Fruit fly (Drosophila melanogaster) whole organism, embryonic: ENCODE data around the gene TTLL5.
A peak's percentile ranks its signal among the peaks of the same experiment; 100 is the strongest.

Source experiments
- CG11247 ChIP-seq: fragments of 200-800 bp; sonication (Bioruptor generic); IDR thresholded peaks from 2 replicates; pipeline ENCODE4 v1.3.6; 2022; ENCODE audit warnings: missing biosample characterization, missing genetic modification characterization
- CG12071 ChIP-seq: fragments of 200-800 bp; sonication (Bioruptor generic); optimal IDR thresholded peaks from 3 replicates; lab custom pipeline; 2018; ENCODE audit warnings: missing biosample characterization, mild to moderate bottlenecking, missing genetic modification characterization
- CG12659 ChIP-seq: fragments of 200-800 bp; sonication (Bioruptor generic); optimal IDR thresholded peaks from 3 replicates; lab custom pipeline; 2017; ENCODE audit warnings: mild to moderate bottlenecking, missing biosample characterization, missing genetic modification reagents, missing genetic modification characterization
- CG14050 ChIP-seq: fragments of 200-800 bp; sonication (Bioruptor generic); IDR thresholded peaks from 3 replicates; pipeline ENCODE4 v1.3.6; 2022; ENCODE audit warnings: missing biosample characterization, missing genetic modification characterization
- CG14965 ChIP-seq: fragments of 200-800 bp; sonication (Bioruptor generic); optimal IDR thresholded peaks from 2 replicates; lab custom pipeline; 2016; ENCODE audit warnings: missing biosample characterization, missing genetic modification characterization, borderline replicate concordance
- CG1603 ChIP-seq: fragments of 200-800 bp; sonication (Bioruptor generic); optimal IDR thresholded peaks from 2 replicates; lab custom pipeline; 2019; ENCODE audit warnings: missing biosample characterization, mild to moderate bottlenecking, missing genetic modification characterization, moderate library complexity
- CG16813 ChIP-seq: fragments of 200-800 bp; sonication (Bioruptor generic); IDR thresholded peaks from 3 replicates; pipeline ENCODE4 v1.3.6; 2022; ENCODE audit warnings: missing biosample characterization, missing genetic modification characterization; ENCODE audit not compliant: partially characterized antibody
- CG32767 ChIP-seq: fragments of 200-800 bp; sonication (Bioruptor generic); IDR thresholded peaks from 2 replicates; pipeline ENCODE4 v1.3.6; 2022; ENCODE audit warnings: missing biosample characterization, missing genetic modification characterization
- CG3281 ChIP-seq: fragments of 200-800 bp; sonication (Bioruptor generic); optimal IDR thresholded peaks from 3 replicates; lab custom pipeline; 2017; ENCODE audit warnings: missing biosample characterization, mild to moderate bottlenecking, missing genetic modification characterization
- CG3995 ChIP-seq: fragments of 200-800 bp; sonication (Bioruptor generic); optimal IDR thresholded peaks from 3 replicates; lab custom pipeline; 2016; ENCODE audit warnings: missing biosample characterization, missing genetic modification characterization
- CG4328 ChIP-seq: fragments of 200-800 bp; sonication (Bioruptor generic); optimal IDR thresholded peaks from 3 replicates; lab custom pipeline; 2017; ENCODE audit warnings: missing biosample characterization, missing genetic modification reagents, missing genetic modification characterization
- CG5953 ChIP-seq: fragments of 200-800 bp; sonication (Bioruptor generic); IDR thresholded peaks from 2 replicates; pipeline ENCODE4 v1.3.6; 2022; ENCODE audit warnings: missing biosample characterization, missing genetic modification characterization
- CG6175 ChIP-seq: fragments of 200-800 bp; sonication (Bioruptor generic); IDR thresholded peaks from 3 replicates; pipeline ENCODE4 v1.3.6; 2022; ENCODE audit warnings: missing biosample characterization, missing genetic modification characterization
- CG6765 ChIP-seq: fragments of 200-800 bp; sonication (Bioruptor generic); optimal IDR thresholded peaks from 3 replicates; lab custom pipeline; 2017; ENCODE audit warnings: missing biosample characterization, mild to moderate bottlenecking, missing genetic modification characterization
- CG6813 ChIP-seq: fragments of 200-800 bp; sonication (Bioruptor generic); optimal IDR thresholded peaks from 2 replicates; lab custom pipeline; 2017; ENCODE audit warnings: missing biosample characterization, missing genetic modification characterization, mild to moderate bottlenecking, moderate library complexity, missing genetic modification reagents
- CG7839 ChIP-seq: fragments of 200-800 bp; sonication (Bioruptor generic); optimal IDR thresholded peaks from 3 replicates; lab custom pipeline; 2018; ENCODE audit warnings: missing biosample characterization, mild to moderate bottlenecking, missing genetic modification characterization, moderate library complexity
- CG8281 ChIP-seq: fragments of 200-800 bp; sonication (Bioruptor generic); optimal IDR thresholded peaks from 2 replicates; lab custom pipeline; 2018; ENCODE audit warnings: missing biosample characterization, mild to moderate bottlenecking, missing genetic modification characterization, moderate library complexity
- CoRest ChIP-seq: fragments of 200-800 bp; sonication (Bioruptor generic); optimal IDR thresholded peaks from 3 replicates; lab custom pipeline; 2018; ENCODE audit warnings: missing biosample characterization, mild to moderate bottlenecking, missing genetic modification characterization, moderate library complexity
- Dip2 ChIP-seq: fragments of 200-800 bp; sonication (Bioruptor generic); IDR thresholded peaks from 2 replicates; pipeline ENCODE4 v1.3.6; 2022; ENCODE audit warnings: missing biosample characterization, missing genetic modification characterization
- Doc3 ChIP-seq: fragments of 200-800 bp; sonication (Bioruptor generic); IDR thresholded peaks from 3 replicates; pipeline ENCODE4 v1.3.6; 2022; ENCODE audit warnings: missing biosample characterization, missing genetic modification characterization; ENCODE audit not compliant: partially characterized antibody
- Ets65A ChIP-seq: fragments of 200-800 bp; sonication (Bioruptor generic); peaks from one replicate; lab custom pipeline; 2016; ENCODE audit warnings: missing biosample characterization, missing genetic modification characterization
- Fer3 ChIP-seq: fragments of 200-800 bp; sonication (Bioruptor generic); optimal IDR thresholded peaks from 2 replicates; lab custom pipeline; 2018; ENCODE audit warnings: missing biosample characterization, mild to moderate bottlenecking, missing genetic modification characterization, moderate library complexity
- H15 ChIP-seq: fragments of 200-800 bp; sonication (Bioruptor generic); IDR thresholded peaks from 3 replicates; pipeline ENCODE4 v1.3.6; 2022; ENCODE audit warnings: missing biosample characterization, missing genetic modification characterization
- H2.0 ChIP-seq: fragments of 200-800 bp; sonication (Bioruptor generic); IDR thresholded peaks from 2 replicates; pipeline ENCODE4 v1.3.6; 2022; ENCODE audit warnings: missing biosample characterization, missing genetic modification characterization
- HLH4C ChIP-seq: fragments of 200-800 bp; sonication (Bioruptor generic); IDR thresholded peaks from 3 replicates; pipeline ENCODE4 v1.3.6; 2022; ENCODE audit warnings: missing biosample characterization, missing genetic modification characterization; ENCODE audit not compliant: partially characterized antibody
- Jarid2 ChIP-seq: fragments of 200-800 bp; sonication (Bioruptor generic); optimal IDR thresholded peaks from 3 replicates; lab custom pipeline; 2017; ENCODE audit warnings: mild to moderate bottlenecking, missing biosample characterization, missing genetic modification reagents, missing genetic modification characterization
- Meics ChIP-seq: fragments of 200-800 bp; sonication (Bioruptor generic); optimal IDR thresholded peaks from 2 replicates; lab custom pipeline; 2017; ENCODE audit warnings: missing biosample characterization, mild to moderate bottlenecking, missing genetic modification characterization
- NfI ChIP-seq: fragments of 200-800 bp; sonication (Bioruptor generic); optimal IDR thresholded peaks from 3 replicates; lab custom pipeline; 2018; ENCODE audit warnings: missing biosample characterization, mild to moderate bottlenecking, missing genetic modification characterization, moderate library complexity
- Pdp1 ChIP-seq, 2 experiments: fragments of 200-800 bp; sonication (Bioruptor generic); optimal IDR thresholded peaks; 3 replicates each; lab custom pipeline; 2016; ENCODE audit warnings: missing biosample characterization in 2 of 2, missing genetic modification characterization in 2 of 2, mild to moderate bottlenecking in 1 of 2, moderate library complexity in 1 of 2
- bbx ChIP-seq: fragments of 200-800 bp; sonication (Bioruptor generic); IDR thresholded peaks from 2 replicates; pipeline ENCODE4 v1.3.6; 2022; ENCODE audit warnings: missing biosample characterization, missing genetic modification characterization; ENCODE audit not compliant: partially characterized antibody
- chinmo ChIP-seq: fragments of 200-800 bp; sonication (Bioruptor generic); IDR thresholded peaks from 4 replicates; pipeline ENCODE4 v1.3.6; 2022; ENCODE audit warnings: missing biosample characterization, missing genetic modification characterization; ENCODE audit not compliant: partially characterized antibody
- cwo ChIP-seq: fragments of 200-800 bp; sonication (Bioruptor generic); optimal IDR thresholded peaks from 3 replicates; lab custom pipeline; 2017; ENCODE audit warnings: missing biosample characterization, missing genetic modification characterization, mild to moderate bottlenecking, moderate library complexity, missing genetic modification reagents
- exex ChIP-seq: fragments of 200-800 bp; sonication (Bioruptor generic); optimal IDR thresholded peaks from 4 replicates; lab custom pipeline; 2018; ENCODE audit warnings: missing biosample characterization, mild to moderate bottlenecking, missing genetic modification characterization, moderate library complexity
- grn ChIP-seq: fragments of 200-800 bp; sonication (Bioruptor generic); optimal IDR thresholded peaks from 3 replicates; lab custom pipeline; 2017; ENCODE audit warnings: missing biosample characterization, missing genetic modification characterization
- hbn ChIP-seq: fragments of 200-800 bp; sonication (Bioruptor generic); IDR thresholded peaks from 2 replicates; pipeline ENCODE4 v1.3.6; 2022; ENCODE audit warnings: missing biosample characterization, missing genetic modification characterization; ENCODE audit not compliant: partially characterized antibody
- luna ChIP-seq: fragments of 200-800 bp; sonication (Bioruptor generic); optimal IDR thresholded peaks from 2 replicates; lab custom pipeline; 2016; ENCODE audit warnings: missing biosample characterization, missing genetic modification characterization
- mirr ChIP-seq: fragments of 200-800 bp; sonication (Bioruptor generic); optimal IDR thresholded peaks from 3 replicates; lab custom pipeline; 2018; ENCODE audit warnings: missing biosample characterization, mild to moderate bottlenecking, missing genetic modification characterization
- mld ChIP-seq: fragments of 200-800 bp; sonication (Bioruptor generic); IDR thresholded peaks from 3 replicates; pipeline ENCODE4 v1.3.6; 2022; ENCODE audit warnings: missing biosample characterization, missing genetic modification characterization; ENCODE audit not compliant: partially characterized antibody
- nerfin-1 ChIP-seq: fragments of 200-800 bp; sonication (Bioruptor generic); optimal IDR thresholded peaks from 3 replicates; lab custom pipeline; 2019; ENCODE audit warnings: missing biosample characterization, mild to moderate bottlenecking, missing genetic modification characterization, moderate library complexity
- phol ChIP-seq: fragments of 200-800 bp; sonication (Bioruptor generic); optimal IDR thresholded peaks from 3 replicates; lab custom pipeline; 2018; ENCODE audit warnings: missing biosample characterization, mild to moderate bottlenecking, missing genetic modification characterization, moderate library complexity
- schlank ChIP-seq: fragments of 200-800 bp; sonication (Bioruptor generic); optimal IDR thresholded peaks from 2 replicates; lab custom pipeline; 2018; ENCODE audit warnings: missing biosample characterization, mild to moderate bottlenecking, missing genetic modification characterization
- slbo ChIP-seq: fragments of 200-800 bp; sonication (Bioruptor generic); IDR thresholded peaks from 2 replicates; pipeline ENCODE4 v1.3.6; 2022; ENCODE audit warnings: missing biosample characterization, missing genetic modification characterization
- stc ChIP-seq: fragments of 200-800 bp; sonication (Bioruptor generic); IDR thresholded peaks from 2 replicates; pipeline ENCODE4 v1.3.6; 2022; ENCODE audit warnings: missing biosample characterization, missing genetic modification characterization
- stwl ChIP-seq: fragments of 200-800 bp; sonication (Bioruptor generic); optimal IDR thresholded peaks from 3 replicates; lab custom pipeline; 2018; ENCODE audit warnings: missing biosample characterization, mild to moderate bottlenecking, missing genetic modification characterization, moderate library complexity
- unpg ChIP-seq: fragments of 200-800 bp; sonication (Bioruptor generic); optimal IDR thresholded peaks from 3 replicates; lab custom pipeline; 2018; ENCODE audit warnings: missing biosample characterization, mild to moderate bottlenecking, missing genetic modification characterization, moderate library complexity
- zen2 ChIP-seq: fragments of 200-800 bp; sonication (Bioruptor generic); IDR thresholded peaks from 3 replicates; pipeline ENCODE4 v1.3.6; 2022; ENCODE audit warnings: missing biosample characterization, missing genetic modification characterization; ENCODE audit not compliant: partially characterized antibody
- zfh1 ChIP-seq: fragments of 200-800 bp; sonication (Bioruptor generic); IDR thresholded peaks from 3 replicates; pipeline ENCODE4 v1.3.6; 2022; ENCODE audit warnings: missing biosample characterization, missing genetic modification characterization

TTLL5 gene

DNA sequence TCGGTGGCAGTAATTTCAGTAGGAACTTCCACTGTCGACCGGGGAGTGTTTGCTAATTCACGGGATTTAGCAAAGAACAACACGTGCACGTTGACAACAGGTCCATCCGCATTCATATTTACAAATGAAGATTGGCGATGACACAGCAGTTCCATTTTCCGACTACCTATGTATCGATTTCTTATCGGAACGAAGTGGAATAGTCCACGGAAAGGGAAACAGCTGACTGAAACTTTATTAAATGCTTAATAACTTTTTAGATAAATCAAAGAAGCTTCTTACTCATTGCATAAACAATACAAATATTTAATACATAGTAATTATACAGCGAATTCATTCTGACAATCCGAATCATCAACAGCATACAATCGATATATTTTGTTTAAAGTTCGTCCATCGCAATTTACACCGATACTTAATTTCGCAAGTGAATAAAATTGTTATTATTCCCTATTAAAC lies 4.5 kb upstream of the TTLL5 start, which contains the start of the genes Mocs2A, Mocs2B and Clbn (continued):
- TF ChIP-seq CG3995 (GFP tag; lab: Kevin White, UChicago) (no peak), Doc3 (GFP tag; lab: Robert Waterston, UW) (peak; percentile 81), CG12071 (GFP tag; lab: Kevin White, UChicago) (no peak), Fer3 (tag; lab: Kevin White, UChicago) (no peak), zen2 (peak; percentile 44; the same call in 1 of the 3 replicates), CG6813 (GFP tag; lab: Kevin White, UChicago) (no peak), nerfin-1 (tag; lab: Kevin White, UChicago) (peak; percentile 6), CG14965 (GFP tag; lab: Kevin White, UChicago) (no peak), stwl (tag; lab: Kevin White, UChicago) (peak; percentile 18), chinmo (GFP tag; lab: Robert Waterston, UW) (peak; percentile 75; the same call in 1 of the 4 replicates), Dip2 (GFP tag; lab: Robert Waterston, UW) (no peak), slbo (GFP tag; lab: Robert Waterston, UW) (no peak), HLH4C (peak; percentile 77), Pdp1 (GFP tag; optimal IDR thresholded peaks at IDR 0.05; lab: Kevin White, UChicago) (no peak), CG12659 (GFP tag; lab: Kevin White, UChicago) (peak; percentile 30)

dm6 chr3R:25126823-25127222 lies 4.1 kb upstream of the TTLL5 start:
- TF ChIP-seq CG14050 (GFP tag; lab: Robert Waterston, UW) (no peak), exex (tag; lab: Kevin White, UChicago) (peak; percentile 23), grn (peak; percentile 19), CG11247 (GFP tag; lab: Robert Waterston, UW) (0 out of 2 replicates have a peak, but pooled peaks have one; percentile 7), CG8281 (tag; lab: Kevin White, UChicago) (peak; percentile 64), mirr (peak; percentile 6), CG4328 (no peak), Ets65A (peak; percentile 4), cwo (GFP tag; lab: Kevin White, UChicago) (peak; percentile 42)

DNA sequence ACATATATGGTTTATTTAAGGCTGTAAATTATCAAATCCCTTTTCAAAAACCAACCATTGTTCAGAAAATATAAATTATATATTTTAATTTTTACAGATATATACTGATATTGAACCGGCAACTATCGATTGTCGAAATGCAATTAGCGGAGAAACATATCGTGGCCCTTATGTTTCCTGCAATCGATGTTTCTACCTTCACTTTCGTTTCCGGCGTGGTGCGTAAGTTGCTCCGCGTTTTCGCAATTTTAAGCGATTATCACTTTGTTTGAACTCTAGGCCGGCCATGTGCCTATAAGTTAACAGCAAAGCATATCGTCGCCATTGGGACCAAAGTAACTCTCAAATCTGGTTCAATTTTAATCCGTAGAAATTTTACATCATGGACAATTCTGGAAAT lies 542 bp upstream of the TTLL5 start, which contains the start of gene vig2:
Gene vig2 (plus strand): TSS at position 112 of the 400 bp plus-strand sequence.
- 0 out of 2 replicates have a peak, but pooled peaks have one; percentile 42 for TF ChIP-seq CG32767 (GFP tag; lab: Robert Waterston, UW)
- TF ChIP-seq H15 (GFP tag; lab: Robert Waterston, UW) = peak; percentile 79
- peak; percentile 74 for TF ChIP-seq Meics (GFP tag; lab: Kevin White, UChicago)
- TF ChIP-seq mld = peak; percentile 91
- peak; percentile 81 for TF ChIP-seq CG5953
- peak; percentile 12 for TF ChIP-seq unpg (GFP tag; lab: Kevin White, UChicago)
- peak; percentile 81 for TF ChIP-seq NfI
- peak; percentile 91 for TF ChIP-seq CG16813 (GFP tag; lab: Robert Waterston, UW)
- peak; percentile 38; the same call in 1 of the 2 replicates for TF ChIP-seq stc (GFP tag; lab: Robert Waterston, UW)
- peak; percentile 23 for TF ChIP-seq Jarid2 (GFP tag; lab: Kevin White, UChicago)
- peak; percentile 92 for TF ChIP-seq bbx (GFP tag; lab: Robert Waterston, UW)
- peak; percentile 71; the same call in 1 of the 3 replicates for TF ChIP-seq CG6175
- peak; percentile 46 for TF ChIP-seq schlank (tag; lab: Kevin White, UChicago)
- TF ChIP-seq hbn (GFP tag; lab: Robert Waterston, UW) = peak; percentile 57
- TF ChIP-seq phol (tag; lab: Kevin White, UChicago) = peak; percentile 39
- TF ChIP-seq H2.0 (GFP tag; lab: Robert Waterston, UW) = peak; percentile 85
- TF ChIP-seq CG1603 (tag; lab: Kevin White, UChicago) = peak; percentile 32
- TF ChIP-seq luna (GFP tag; lab: Kevin White, UChicago) = peak; percentile 5
- peak; percentile 38 for TF ChIP-seq CoRest (tag; lab: Kevin White, UChicago)
- peak; percentile 78 for TF ChIP-seq zfh1
- TF ChIP-seq CG3281 = peak; percentile 62
- TF ChIP-seq CG6765 (GFP tag; lab: Kevin White, UChicago) = peak; percentile 57
- peak; percentile 35 for TF ChIP-seq CG7839 (tag; lab: Kevin White, UChicago)
